Worm (Caenorhabditis elegans) whole organism, late embryonic: ENCODE results near the gene srw-42.

Experiments used
- C08G9.2 ChIP-seq: sonication (generic microtip); optimal IDR thresholded peaks from 2 replicates; lab custom pipeline; 2016; ENCODE audit warnings: mild to moderate bottlenecking, missing genetic modification characterization, moderate library complexity, missing compliant biosample characterization
- C38D4.7 ChIP-seq: fragments of 200-800 bp; sonication (Bioruptor generic); optimal IDR thresholded peaks from 2 replicates; lab custom pipeline; 2018; ENCODE audit warnings: mild to moderate bottlenecking, missing genetic modification characterization, moderate library complexity, missing compliant biosample characterization
- K09A11.1 ChIP-seq: sonication (generic microtip); optimal IDR thresholded peaks from 2 replicates; lab custom pipeline; 2017; ENCODE audit warnings: antibody characterized with exemption, mild to moderate bottlenecking, missing genetic modification characterization, missing compliant biosample characterization; ENCODE audit not compliant: insufficient read depth
- Y22D7AL.16 ChIP-seq: sonication (generic microtip); optimal IDR thresholded peaks from 2 replicates; lab custom pipeline; 2016; ENCODE audit warnings: missing genetic modification characterization, missing compliant biosample characterization
- ahr-1 ChIP-seq: sonication (generic microtip); optimal IDR thresholded peaks from 2 replicates; lab custom pipeline; 2016; ENCODE audit warnings: missing genetic modification characterization, missing compliant biosample characterization
- ceh-14 ChIP-seq: sonication (generic microtip); optimal IDR thresholded peaks from 2 replicates; lab custom pipeline; 2016; ENCODE audit warnings: missing genotype, missing genetic modification characterization, missing compliant biosample characterization
- ceh-19 ChIP-seq: fragments of 200-800 bp; sonication (Bioruptor generic); optimal IDR thresholded peaks from 2 replicates; lab custom pipeline; 2018; ENCODE audit warnings: mild to moderate bottlenecking, missing genetic modification characterization, missing compliant biosample characterization
- ceh-22 ChIP-seq: sonication (generic microtip); optimal IDR thresholded peaks from 2 replicates; lab custom pipeline; 2017; ENCODE audit warnings: missing biosample characterization, missing genetic modification characterization
- ceh-30 ChIP-seq: fragments of 150-350 bp; optimal IDR thresholded peaks from 2 replicates; lab custom pipeline; 2014; ENCODE audit warnings: missing biosample characterization, missing genetic modification characterization
- ceh-34 ChIP-seq: sonication (generic microtip); optimal IDR thresholded peaks from 2 replicates; lab custom pipeline; 2016; ENCODE audit warnings: mild to moderate bottlenecking, missing genetic modification characterization, missing compliant biosample characterization
- ceh-48 ChIP-seq: sonication (generic microtip); optimal IDR thresholded peaks from 2 replicates; lab custom pipeline; 2016; ENCODE audit warnings: missing genetic modification characterization, inconsistent platforms, missing compliant biosample characterization
- ceh-6 ChIP-seq: fragments of 200-800 bp; sonication (Bioruptor generic); optimal IDR thresholded peaks from 2 replicates; lab custom pipeline; 2018; ENCODE audit warnings: mild to moderate bottlenecking, missing genetic modification characterization, missing compliant biosample characterization
- ceh-9 ChIP-seq: sonication (generic microtip); optimal IDR thresholded peaks from 2 replicates; lab custom pipeline; 2016; ENCODE audit warnings: mild to moderate bottlenecking, missing genetic modification characterization, inconsistent platforms, missing compliant biosample characterization
- elt-4 ChIP-seq: sonication (generic microtip); optimal IDR thresholded peaks from 2 replicates; lab custom pipeline; 2016; ENCODE audit warnings: missing genetic modification characterization, missing compliant biosample characterization
- ets-4 ChIP-seq: sonication (generic microtip); optimal IDR thresholded peaks from 2 replicates; lab custom pipeline; 2016; ENCODE audit warnings: missing genetic modification characterization, missing compliant biosample characterization
- gmeb-2 ChIP-seq: sonication (generic microtip); optimal IDR thresholded peaks from 2 replicates; lab custom pipeline; 2016; ENCODE audit warnings: missing genetic modification characterization, inconsistent platforms, missing compliant biosample characterization
- hlh-15 ChIP-seq: sonication (generic microtip); optimal IDR thresholded peaks from 2 replicates; lab custom pipeline; 2016; ENCODE audit warnings: missing genetic modification characterization, missing compliant biosample characterization
- hlh-8 ChIP-seq: sonication (generic microtip); optimal IDR thresholded peaks from 2 replicates; lab custom pipeline; 2016; ENCODE audit warnings: missing genotype, missing genetic modification characterization, missing compliant biosample characterization
- lin-11 ChIP-seq: fragments of 200-800 bp; sonication (Bioruptor generic); optimal IDR thresholded peaks from 2 replicates; lab custom pipeline; 2018; ENCODE audit warnings: mild to moderate bottlenecking, missing genetic modification characterization, missing compliant biosample characterization
- madf-2 ChIP-seq: sonication (generic microtip); optimal IDR thresholded peaks from 2 replicates; lab custom pipeline; 2017; ENCODE audit warnings: missing genetic modification characterization, missing compliant biosample characterization
- mec-3 ChIP-seq: sonication (generic microtip); optimal IDR thresholded peaks from 2 replicates; lab custom pipeline; 2016; ENCODE audit warnings: borderline replicate concordance, missing genetic modification characterization, missing compliant biosample characterization
- nfya-1 ChIP-seq: sonication (generic microtip); optimal IDR thresholded peaks from 2 replicates; lab custom pipeline; 2017; ENCODE audit warnings: missing genetic modification characterization, mild to moderate bottlenecking, missing compliant biosample characterization, antibody characterized with exemption, moderate library complexity
- nhr-11 ChIP-seq: fragments of 150-350 bp; optimal IDR thresholded peaks from 2 replicates; lab custom pipeline; 2014; ENCODE audit warnings: missing biosample characterization, missing genetic modification characterization
- nhr-232 ChIP-seq: sonication (generic microtip); optimal IDR thresholded peaks from 2 replicates; lab custom pipeline; 2016; ENCODE audit warnings: missing genetic modification characterization, missing compliant biosample characterization
- npax-4 ChIP-seq: sonication (generic microtip); optimal IDR thresholded peaks from 2 replicates; lab custom pipeline; 2016; ENCODE audit warnings: missing genetic modification characterization, missing compliant biosample characterization
- odd-2 ChIP-seq: sonication (generic microtip); optimal IDR thresholded peaks from 2 replicates; lab custom pipeline; 2017; ENCODE audit warnings: antibody characterized with exemption, mild to moderate bottlenecking, missing genetic modification characterization, missing compliant biosample characterization
- pag-3 ChIP-seq: sonication (generic microtip); optimal IDR thresholded peaks from 2 replicates; lab custom pipeline; 2016; ENCODE audit warnings: missing compliant biosample characterization, missing genetic modification characterization, borderline replicate concordance
- pat-9 ChIP-seq: fragments of 200-800 bp; sonication (Bioruptor generic); optimal IDR thresholded peaks from 2 replicates; lab custom pipeline; 2018; ENCODE audit warnings: mild to moderate bottlenecking, missing genetic modification characterization, moderate library complexity, missing compliant biosample characterization
- pax-1 ChIP-seq: fragments of 150-350 bp; optimal IDR thresholded peaks from 2 replicates; lab custom pipeline; 2014; ENCODE audit warnings: missing biosample characterization, missing genetic modification characterization
- pha-2 ChIP-seq: sonication (generic microtip); optimal IDR thresholded peaks from 2 replicates; lab custom pipeline; 2017; ENCODE audit warnings: mild to moderate bottlenecking, missing genetic modification characterization, missing compliant biosample characterization
- pqm-1 ChIP-seq: sonication (generic microtip); optimal IDR thresholded peaks from 2 replicates; lab custom pipeline; 2016; ENCODE audit warnings: missing genetic modification characterization, missing compliant biosample characterization
- pros-1 ChIP-seq: fragments of 150-350 bp; optimal IDR thresholded peaks from 2 replicates; lab custom pipeline; 2014; ENCODE audit warnings: missing biosample characterization, missing genetic modification reagents, missing genetic modification characterization
- tbx-7 ChIP-seq: sonication (generic microtip); optimal IDR thresholded peaks from 2 replicates; lab custom pipeline; 2016; ENCODE audit warnings: missing genotype, missing genetic modification characterization, missing compliant biosample characterization
- ttx-3 ChIP-seq: sonication (generic microtip); optimal IDR thresholded peaks from 2 replicates; lab custom pipeline; 2016; ENCODE audit warnings: missing genetic modification reagents, missing genetic modification characterization, missing compliant biosample characterization
- unc-3 ChIP-seq, 2 experiments: fragments of 200-800 bp in 1 of 2; sonication (Bioruptor generic) in 1 of 2; sonication (generic microtip) in 1 of 2; conservative IDR thresholded peaks in 1 of 2; optimal IDR thresholded peaks in 1 of 2; 2 replicates each; pipeline versions ENCODE4 v1.3.6 to Lab custom; 2016 to 2022; ENCODE audit warnings: missing compliant biosample characterization in 2 of 2, missing genetic modification characterization in 2 of 2, missing genetic modification reagents in 1 of 2
- unc-42 ChIP-seq: sonication (generic microtip); optimal IDR thresholded peaks from 2 replicates; lab custom pipeline; 2016; ENCODE audit warnings: missing genotype, missing genetic modification characterization, missing compliant biosample characterization
- unc-55 ChIP-seq: sonication (generic microtip); optimal IDR thresholded peaks from 2 replicates; lab custom pipeline; 2017; ENCODE audit warnings: missing biosample characterization, missing genetic modification reagents, missing genetic modification characterization
- unc-86 ChIP-seq: sonication (generic microtip); optimal IDR thresholded peaks from 2 replicates; lab custom pipeline; 2016; ENCODE audit warnings: missing genetic modification characterization, missing compliant biosample characterization
- zip-5 ChIP-seq: sonication (generic microtip); optimal IDR thresholded peaks from 2 replicates; lab custom pipeline; 2016; ENCODE audit warnings: missing genetic modification characterization, missing compliant biosample characterization
- ztf-16 ChIP-seq: sonication (generic microtip); optimal IDR thresholded peaks from 2 replicates; lab custom pipeline; 2017; ENCODE audit warnings: missing genetic modification characterization, missing compliant biosample characterization

The srw-42 gene

DNA sequence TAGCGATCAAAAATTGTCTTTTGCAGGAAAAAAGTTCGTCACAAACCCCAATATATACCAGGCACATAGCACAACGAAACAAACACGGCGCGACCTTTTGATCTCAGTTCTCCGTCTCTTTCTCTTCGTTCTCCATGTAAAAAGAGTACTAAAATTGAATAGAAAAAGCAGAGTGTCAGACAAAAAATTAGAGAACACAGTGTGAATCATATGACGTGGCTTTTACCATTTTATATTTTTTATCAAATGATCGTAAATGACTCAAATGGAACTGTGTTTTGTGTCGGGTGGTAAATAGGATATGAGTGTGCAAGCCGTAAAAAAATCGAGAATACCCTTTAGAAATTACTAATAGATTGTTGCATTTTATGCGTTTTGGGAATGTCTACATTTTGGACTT lies 32.3 kb upstream of the srw-42 start:
- no peak for TF ChIP-seq unc-55
- TF ChIP-seq odd-2 (tag; lab: Kevin White, UChicago), result no peak
- no peak for TF ChIP-seq nhr-11 (tag; lab: Kevin White, UChicago)
- no peak for TF ChIP-seq pros-1
- no peak for TF ChIP-seq ceh-6 (GFP tag; lab: Kevin White, UChicago)
- no peak for TF ChIP-seq ceh-22 (tag; lab: Kevin White, UChicago)
- TF ChIP-seq ceh-30, result no peak
- TF ChIP-seq ztf-16 (tag; lab: Kevin White, UChicago), result no peak
- TF ChIP-seq pag-3 (tag; lab: Kevin White, UChicago), result no peak
- no peak for TF ChIP-seq ceh-14
- TF ChIP-seq gmeb-2 (tag; lab: Kevin White, UChicago), result no peak
- no peak for TF ChIP-seq madf-2 (tag; lab: Kevin White, UChicago)
- no peak for TF ChIP-seq ceh-9 (tag; lab: Kevin White, UChicago)
- no peak for TF ChIP-seq unc-42 (tag; lab: Kevin White, UChicago)
- no peak for TF ChIP-seq npax-4

ce11 chrV:16724574-16724973 lies 30.9 kb upstream of the srw-42 start:
- TF ChIP-seq C08G9.2 (tag; lab: Kevin White, UChicago) (no peak), lin-11 (tag; lab: Kevin White, UChicago) (no peak), C38D4.7 (GFP tag; lab: Kevin White, UChicago) (no peak), nhr-232 (tag; lab: Kevin White, UChicago) (no peak), gmeb-2 (tag; lab: Kevin White, UChicago) (no peak), tbx-7 (tag; lab: Kevin White, UChicago) (no peak), ets-4 (tag; lab: Kevin White, UChicago) (no peak), pat-9 (tag; lab: Kevin White, UChicago) (no peak), ceh-19 (GFP tag; lab: Kevin White, UChicago) (no peak), ceh-14 (no peak), ahr-1 (no peak), ceh-34 (no peak), mec-3 (no peak), unc-3 (GFP tag; conservative IDR thresholded peaks at IDR 0.05; lab: Robert Waterston, UW) (no peak), unc-3 (tag; optimal IDR thresholded peaks at IDR 0.05; lab: Kevin White, UChicago) (no peak), hlh-15 (tag; lab: Kevin White, UChicago) (no peak), zip-5 (tag; lab: Kevin White, UChicago) (no peak), ceh-48 (tag; lab: Kevin White, UChicago) (no peak)

DNA sequence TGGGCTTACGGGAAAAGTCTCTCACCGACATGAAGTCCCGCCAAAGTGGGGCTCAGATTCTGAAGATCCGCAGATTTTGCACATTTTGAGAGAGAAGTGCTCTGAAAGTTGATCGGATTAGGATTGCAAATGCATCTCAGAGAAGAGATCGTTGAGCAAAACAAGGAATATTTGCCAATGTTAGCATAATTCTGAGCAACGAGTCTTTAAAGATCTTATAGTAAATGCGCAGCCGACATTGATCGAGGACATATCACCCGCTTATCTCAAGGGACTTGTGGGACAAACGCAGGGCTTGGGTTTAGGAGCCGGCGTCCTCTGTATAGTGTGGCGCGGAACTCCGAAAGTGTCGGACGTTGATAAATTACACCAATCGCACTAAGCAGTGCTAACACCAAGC lies 30.1 kb upstream of the srw-42 start, which contains the start of gene nhr-112:
Gene nhr-112, minus strand, starts transcription at position 101 of the 400 bp plus-strand sequence.
- TF ChIP-seq ceh-34 (no peak), ttx-3 (tag; lab: Kevin White, UChicago) (no peak), ceh-19 (GFP tag; lab: Kevin White, UChicago) (no peak), Y22D7AL.16 (tag; lab: Kevin White, UChicago) (no peak), pha-2 (no peak), pag-3 (tag; lab: Kevin White, UChicago) (no peak), C38D4.7 (GFP tag; lab: Kevin White, UChicago) (no peak), K09A11.1 (tag; lab: Kevin White, UChicago) (no peak), nfya-1 (tag; lab: Kevin White, UChicago) (no peak)

- no peak for TF ChIP-seq elt-4
- no peak for TF ChIP-seq pqm-1 (tag; lab: Kevin White, UChicago)
- no peak for TF ChIP-seq ceh-48 (tag; lab: Kevin White, UChicago)
- no peak for TF ChIP-seq nfya-1 (tag; lab: Kevin White, UChicago)
- TF ChIP-seq hlh-15 (tag; lab: Kevin White, UChicago), result no peak
- no peak for TF ChIP-seq lin-11 (tag; lab: Kevin White, UChicago)
- no peak for TF ChIP-seq hlh-8 (tag; lab: Kevin White, UChicago)
- TF ChIP-seq K09A11.1 (tag; lab: Kevin White, UChicago), result no peak
- TF ChIP-seq ttx-3 (tag; lab: Kevin White, UChicago), result no peak
- TF ChIP-seq unc-86, result no peak
- TF ChIP-seq ceh-34, result no peak
- no peak for TF ChIP-seq pros-1
- no peak for TF ChIP-seq pax-1 (tag; lab: Kevin White, UChicago)
- TF ChIP-seq Y22D7AL.16 (tag; lab: Kevin White, UChicago), result no peak
Observed at ce11 chrV:16716574-16716973, 22.9 kb upstream of the srw-42 start, which contains the start of gene srh-137. Gene srh-137 (minus strand): TSS chrV:16716674.
